Worm (Caenorhabditis elegans): Measurements from ENCODE around the gene imph-1.

imph-1 gene

ce11 chrIII:4508064-4508905 lies 45.1 kb upstream of the imph-1 start, which contains the start of the genes cct-5 and F25F2.1 (continued):
- TF ChIP-seq ztf-18 (tag; optimal IDR thresholded peaks at IDR 0.05): peak; percentile 79
- TF ChIP-seq ztf-25 (GFP tag; IDR thresholded peaks at IDR 0.05): no peak
- TF ChIP-seq akir-1 (GFP tag; optimal IDR thresholded peaks at IDR 0.05): no peak
- TF ChIP-seq F22D6.2 (tag; optimal IDR thresholded peaks at IDR 0.05): no peak
- TF ChIP-seq B0261.1 (tag; optimal IDR thresholded peaks at IDR 0.05): no peak
- no peak for TF ChIP-seq nhr-120 (GFP tag; IDR thresholded peaks at IDR 0.05)
- no peak for TF ChIP-seq nhr-179 (tag; optimal IDR thresholded peaks at IDR 0.05)
- no peak for TF ChIP-seq ZK185.1 (tag; optimal IDR thresholded peaks at IDR 0.05; ENCODE audit: poor library complexity, severe bottlenecking)
- TF ChIP-seq ceh-79 (tag; optimal IDR thresholded peaks at IDR 0.05): no peak
- TF ChIP-seq lin-35 (GFP tag; optimal IDR thresholded peaks at IDR 0.05): peak in 2 of 3 experiments; percentile 62 to 66

- TF ChIP-seq hlh-26 (GFP tag; conservative IDR thresholded peaks at IDR 0.05) (no peak), lin-35 (GFP tag; optimal IDR thresholded peaks at IDR 0.05) (no peak), F10E7.11 (tag; optimal IDR thresholded peaks at IDR 0.05) (no peak), hrde-1 (tag; optimal IDR thresholded peaks at IDR 0.05; ENCODE audit: borderline replicate concordance) (no peak), let-526 (GFP tag; IDR thresholded peaks at IDR 0.05) (no peak), unc-130 (GFP tag; optimal IDR thresholded peaks at IDR 0.05) (no peak), die-1 (tag; optimal IDR thresholded peaks at IDR 0.05) (no peak), nhr-80 (tag; optimal IDR thresholded peaks at IDR 0.05) (no peak), F49E8.2 (tag; optimal IDR thresholded peaks at IDR 0.05; ENCODE audit: insufficient read depth) (no peak), ceh-100 (GFP tag; IDR thresholded peaks at IDR 0.05) (no peak), Y53G8AR.9 (GFP tag; conservative IDR thresholded peaks at IDR 0.05) (no peak), chd-7 (tag; optimal IDR thresholded peaks at IDR 0.05) (no peak), sptf-2 (GFP tag; optimal IDR thresholded peaks at IDR 0.05) (no peak), xnd-1 (tag; optimal IDR thresholded peaks at IDR 0.05) (no peak), T26A5.8 (tag; optimal IDR thresholded peaks at IDR 0.05) (no peak), F52B5.7 (tag; optimal IDR thresholded peaks at IDR 0.05) (no peak), mes-4 (tag; optimal IDR thresholded peaks at IDR 0.05) (no peak)
Measured at ce11 chrIII:4513926-4514325, 39.5 kb upstream of the imph-1 start.

ce11 chrIII:4515173-4515572 lies 38.2 kb upstream of the imph-1 start:
- TF ChIP-seq nfya-2 (GFP tag; IDR thresholded peaks at IDR 0.05) (no peak), egrh-3 (GFP tag; IDR thresholded peaks at IDR 0.05) (no peak), madf-8 (GFP tag; conservative IDR thresholded peaks at IDR 0.05) (no peak), F39B2.1 (GFP tag; IDR thresholded peaks at IDR 0.05) (no peak), Y53G8AR.9 (GFP tag; conservative IDR thresholded peaks at IDR 0.05) (no peak), nhr-179 (tag; optimal IDR thresholded peaks at IDR 0.05) (no peak), K12H6.12 (tag; optimal IDR thresholded peaks at IDR 0.05) (no peak), madf-6 (GFP tag; IDR thresholded peaks at IDR 0.05) (no peak), ceh-91 (GFP tag; IDR thresholded peaks at IDR 0.05) (no peak), nhr-27 (tag; optimal IDR thresholded peaks at IDR 0.05) (no peak), F49E8.2 (tag; optimal IDR thresholded peaks at IDR 0.05; ENCODE audit: insufficient read depth) (no peak), fkh-3 (tag; optimal IDR thresholded peaks at IDR 0.05) (no peak), sptf-2 (GFP tag; optimal IDR thresholded peaks at IDR 0.05) (no peak), K11D2.4 (GFP tag; IDR thresholded peaks at IDR 0.05) (no peak), Y53F4B.3 (GFP tag; IDR thresholded peaks at IDR 0.05) (no peak), Y95B8A.8 (GFP tag; IDR thresholded peaks at IDR 0.05) (no peak), let-607 (tag; optimal IDR thresholded peaks at IDR 0.05) (no peak), mxl-1 (tag; optimal IDR thresholded peaks at IDR 0.05) (no peak), lin-40 (tag; optimal IDR thresholded peaks at IDR 0.05) (no peak), lin-26 (GFP tag; IDR thresholded peaks at IDR 0.05) (no peak)

All from whole organism, young adult.